Fruit fly (Drosophila melanogaster) whole organism, pupa: ENCODE results near the gene CG10730.

Experiments
- CG10348 ChIP-seq: fragments of 200-800 bp; sonication (Bioruptor generic); IDR thresholded peaks from 2 replicates; pipeline ENCODE4 v1.3.6; 2022; ENCODE audit warnings: missing biosample characterization, missing genetic modification characterization
- EcR ChIP-seq: fragments of 200-800 bp; sonication (Bioruptor generic); optimal IDR thresholded peaks from 3 replicates; lab custom pipeline; 2019; ENCODE audit warnings: missing biosample characterization, missing genetic modification characterization, mild to moderate bottlenecking, moderate library complexity, missing genetic modification reagents
- Ets98B ChIP-seq: fragments of 200-800 bp; sonication (Bioruptor generic); IDR thresholded peaks from 2 replicates; pipeline ENCODE4 v1.3.6; 2022; ENCODE audit warnings: missing biosample characterization, missing genetic modification characterization

- TF ChIP-seq CG10348 (GFP tag; lab: Robert Waterston, UW), result no peak
- TF ChIP-seq EcR, result no peak
- no peak for TF ChIP-seq Ets98B (GFP tag; lab: Robert Waterston, UW)
Measured at dm6 chr2L:20121233-20121551, 49.2 kb upstream of the CG10730 start.
